Worm (Caenorhabditis elegans) whole organism, L4 larva: Measurements from ENCODE around the gene F45D3.4.

Source experiments
- ama-1 ChIP-seq: fragments of 150-350 bp; optimal IDR thresholded peaks from 2 replicates; lab custom pipeline; 2014; ENCODE audit warnings: inconsistent platforms, mixed read lengths
- daf-12 ChIP-seq: fragments of 150-350 bp; optimal IDR thresholded peaks from 2 replicates; lab custom pipeline; 2014; ENCODE audit warnings: missing biosample characterization, missing genetic modification reagents, missing genetic modification characterization
- daf-16 ChIP-seq, 3 experiments: sonication (generic microtip); optimal IDR thresholded peaks; 2 replicates each; lab custom pipeline; 2016 to 2017; ENCODE audit warnings: missing genetic modification characterization in 3 of 3, missing genetic modification reagents in 3 of 3, mild to moderate bottlenecking in 2 of 3, missing compliant biosample characterization in 2 of 3, missing biosample characterization in 1 of 3, moderate library complexity in 1 of 3
- egl-27 ChIP-seq: sonication (generic microtip); optimal IDR thresholded peaks from 3 replicates; lab custom pipeline; 2017; ENCODE audit warnings: missing biosample characterization, missing genetic modification reagents, missing genetic modification characterization
- egl-43 ChIP-seq: fragments of 200-800 bp; sonication (Bioruptor generic); IDR thresholded peaks from 2 replicates; pipeline ENCODE4 v1.3.6; 2022; ENCODE audit warnings: missing genetic modification reagents, missing genetic modification characterization, missing compliant biosample characterization
- nhr-28 ChIP-seq: fragments of 150-350 bp; optimal IDR thresholded peaks from 2 replicates; lab custom pipeline; 2014; ENCODE audit warnings: missing biosample characterization, missing genetic modification characterization
- nhr-77 ChIP-seq: fragments of 150-350 bp; optimal IDR thresholded peaks from 2 replicates; lab custom pipeline; 2014; ENCODE audit warnings: missing biosample characterization, missing genetic modification characterization
- pha-4 ChIP-seq, 2 experiments: fragments of 150-350 bp in 1 of 2; fragments of 200-800 bp in 1 of 2; sonication (Bioruptor generic) in 1 of 2; IDR thresholded peaks in 1 of 2; optimal IDR thresholded peaks in 1 of 2; 2 replicates each; pipeline versions ENCODE4 v1.3.6 to Lab custom; 2014 to 2022; ENCODE audit warnings: missing genetic modification characterization in 2 of 2, missing genetic modification reagents in 2 of 2, missing biosample characterization in 1 of 2, missing compliant biosample characterization in 1 of 2
- tra-1 ChIP-seq: fragments of 200-800 bp; sonication (Bioruptor generic); IDR thresholded peaks from 2 replicates; pipeline ENCODE4 v1.3.6; 2022; ENCODE audit warnings: missing genetic modification reagents, missing genetic modification characterization, missing compliant biosample characterization
- zip-2 ChIP-seq: fragments of 150-350 bp; optimal IDR thresholded peaks from 2 replicates; lab custom pipeline; 2014; ENCODE audit warnings: missing biosample characterization, missing genetic modification characterization
- ztf-11 ChIP-seq: fragments of 150-350 bp; optimal IDR thresholded peaks from 2 replicates; lab custom pipeline; 2014; ENCODE audit warnings: missing biosample characterization, missing genetic modification characterization

DNA sequence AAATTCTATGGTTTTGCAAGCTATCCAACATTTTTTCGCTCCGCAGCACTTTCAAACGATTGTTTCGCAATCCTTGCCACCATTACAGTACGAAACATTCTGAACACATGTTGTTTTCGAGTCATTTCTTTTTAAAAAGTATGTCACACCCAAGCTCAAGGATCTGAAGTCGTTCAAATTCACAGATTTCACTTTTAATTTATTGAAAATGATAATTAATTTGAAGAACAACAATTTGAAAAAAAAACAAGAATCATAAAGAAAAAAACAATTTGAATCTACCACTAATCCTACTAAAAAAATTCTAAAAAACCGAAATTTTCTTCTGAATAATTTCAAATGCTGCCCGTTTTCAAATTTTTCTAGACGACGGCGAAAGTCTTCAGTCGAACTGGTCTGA, 39.4 kb upstream of the F45D3.4 start, which contains the start of gene C14C10.2:
- TF ChIP-seq daf-12 (tag; lab: Kevin White, UChicago) (no peak), zip-2 (tag; lab: Kevin White, UChicago) (no peak), egl-27 (no peak), nhr-77 (tag; lab: Kevin White, UChicago) (no peak), ztf-11 (tag; lab: Kevin White, UChicago) (no peak), daf-16 (GFP tag; optimal IDR thresholded peaks at IDR 0.05; lab: Kevin White, UChicago) (no peak), daf-16 (tag; optimal IDR thresholded peaks at IDR 0.05; lab: Kevin White, UChicago) (no peak), tra-1 (no peak), egl-43 (GFP tag; lab: Robert Waterston, UW) (no peak), pha-4 (GFP tag; IDR thresholded peaks at IDR 0.05; lab: Robert Waterston, UW) (no peak), pha-4 (tag; optimal IDR thresholded peaks at IDR 0.05; lab: Kevin White, UChicago) (no peak), ama-1 (lab: Kevin White, UChicago) (no peak), nhr-28 (tag; lab: Kevin White, UChicago) (no peak)
